Worm (Caenorhabditis elegans) whole organism, L4 larva: ENCODE data around the gene nspc-4.

ENCODE experiments used
- dmd-6 ChIP-seq: fragments of 200-800 bp; sonication (Bioruptor generic); IDR thresholded peaks from 2 replicates; pipeline ENCODE4 v1.3.6; 2022; ENCODE audit warnings: missing genetic modification reagents, missing genetic modification characterization, missing compliant biosample characterization
- nhr-11 ChIP-seq: fragments of 150-350 bp; optimal IDR thresholded peaks from 2 replicates; lab custom pipeline; 2014; ENCODE audit warnings: missing biosample characterization, missing genetic modification characterization
- nhr-41 ChIP-seq: fragments of 200-800 bp; sonication (Bioruptor generic); IDR thresholded peaks from 2 replicates; pipeline ENCODE4 v1.3.6; 2022; ENCODE audit warnings: missing genetic modification reagents, missing genetic modification characterization, missing compliant biosample characterization
- skn-1 ChIP-seq: fragments of 150-350 bp; optimal IDR thresholded peaks from 2 replicates; lab custom pipeline; 2014; ENCODE audit warnings: missing biosample characterization, missing genetic modification characterization
- unc-62 ChIP-seq, 3 experiments: fragments of 150-350 bp in 1 of 3; sonication (generic microtip); optimal IDR thresholded peaks in 2 of 3; peaks in 1 of 3; 1 replicate in 1 of 3; 2 replicates in 2 of 3; lab custom pipeline; 2014 to 2017; ENCODE audit warnings: missing biosample characterization in 3 of 3, missing genetic modification characterization in 3 of 3, missing genetic modification reagents in 3 of 3, missing genotype in 1 of 3

DNA sequence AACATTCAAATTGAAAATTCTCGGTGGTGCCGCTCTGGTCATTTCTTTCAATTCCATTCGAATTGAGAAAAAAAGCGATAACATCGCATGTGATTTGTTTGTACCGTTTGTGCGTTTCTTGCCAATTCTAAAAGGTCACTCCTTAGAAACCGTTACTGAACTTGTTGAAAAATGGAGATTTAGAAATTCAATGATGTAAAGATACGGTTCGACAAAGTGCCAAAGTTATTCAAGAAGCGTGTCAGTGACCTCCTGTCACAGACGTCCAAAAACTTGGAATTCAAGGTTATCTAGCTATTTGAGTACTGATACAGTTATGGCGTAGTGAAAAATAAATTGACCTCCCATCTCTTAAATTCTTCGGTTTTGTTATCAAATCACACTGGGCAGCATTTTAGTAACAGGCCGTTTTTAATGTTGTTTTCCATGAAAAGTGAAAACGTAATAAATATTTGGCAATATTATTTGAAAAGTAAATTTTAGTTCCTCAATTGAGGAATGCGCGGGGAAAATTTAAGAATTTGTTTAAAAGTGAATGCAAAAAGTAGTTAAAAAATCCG is 46.7 kb upstream of the nspc-4 start:
- no peak for TF ChIP-seq unc-62 (GFP tag; optimal IDR thresholded peaks at IDR 0.05 in 1 of 2; lab: Kevin White, UChicago)
- no peak for TF ChIP-seq unc-62 (tag; optimal IDR thresholded peaks at IDR 0.05; lab: Kevin White, UChicago)
- TF ChIP-seq dmd-6 (GFP tag; lab: Robert Waterston, UW): no peak
- TF ChIP-seq nhr-11: no peak
- TF ChIP-seq nhr-41: no peak
- TF ChIP-seq skn-1 (tag; lab: Kevin White, UChicago): no peak
